Fruit fly (Drosophila melanogaster): ENCODE results near the gene wgn.

The wgn gene

DNA sequence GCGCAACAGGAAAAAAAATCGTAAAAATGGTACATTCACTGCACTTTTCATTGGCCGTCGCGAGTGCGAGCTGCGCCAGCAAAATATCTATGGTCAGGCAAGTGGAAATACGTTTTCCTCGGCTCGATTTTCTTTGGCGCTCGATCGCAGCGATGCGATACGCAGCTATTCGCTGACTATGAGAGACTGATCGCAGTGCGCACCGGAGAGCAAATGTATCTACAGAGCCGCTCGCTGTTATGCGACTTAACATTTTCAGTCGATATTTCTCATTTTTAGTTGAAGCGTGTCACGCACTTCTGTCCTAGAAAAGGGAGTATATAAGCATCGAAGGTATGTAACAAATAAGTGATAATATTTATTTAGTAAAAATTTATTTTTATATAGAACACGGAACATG, at the start of gene wgn (continued):
- TF ChIP-seq chinmo (GFP tag; IDR thresholded peaks at IDR 0.05; ENCODE audit: partially characterized antibody) = no peak; the same call in none of the 4 replicates
- TF ChIP-seq CG16813 (GFP tag; IDR thresholded peaks at IDR 0.05; ENCODE audit: partially characterized antibody) = peak; percentile 77
- no peak for TF ChIP-seq ssp (GFP tag; IDR thresholded peaks at IDR 0.05)
- no peak for TF ChIP-seq tll (GFP tag; optimal IDR thresholded peaks at IDR 0.05)
- TF ChIP-seq sens (GFP tag) = peak; percentile 35
- TF ChIP-seq Oaz (GFP tag; IDR thresholded peaks at IDR 0.05) = no peak
- TF ChIP-seq ftz-f1 (GFP tag; optimal IDR thresholded peaks at IDR 0.05) = no peak
- no peak for TF ChIP-seq CG10654 (GFP tag; optimal IDR thresholded peaks at IDR 0.05)
- TF ChIP-seq sens-2 (GFP tag; IDR thresholded peaks at IDR 0.05) = no peak
- TF ChIP-seq ems (GFP tag; optimal IDR thresholded peaks at IDR 0.05) = no peak
- peak; percentile 89 for TF ChIP-seq Scr (GFP tag; IDR thresholded peaks at IDR 0.05; ENCODE audit: partially characterized antibody)
- no peak for TF ChIP-seq CG15601 (tag; optimal IDR thresholded peaks at IDR 0.05)
- TF ChIP-seq hkb (optimal IDR thresholded peaks at IDR 0.05) = no peak
- TF ChIP-seq hkb (GFP tag; IDR thresholded peaks at IDR 0.05) = 0 out of 2 replicates have a peak, but pooled peaks have one; percentile 8
- no peak for TF ChIP-seq br (optimal IDR thresholded peaks at IDR 0.05)

DNA sequence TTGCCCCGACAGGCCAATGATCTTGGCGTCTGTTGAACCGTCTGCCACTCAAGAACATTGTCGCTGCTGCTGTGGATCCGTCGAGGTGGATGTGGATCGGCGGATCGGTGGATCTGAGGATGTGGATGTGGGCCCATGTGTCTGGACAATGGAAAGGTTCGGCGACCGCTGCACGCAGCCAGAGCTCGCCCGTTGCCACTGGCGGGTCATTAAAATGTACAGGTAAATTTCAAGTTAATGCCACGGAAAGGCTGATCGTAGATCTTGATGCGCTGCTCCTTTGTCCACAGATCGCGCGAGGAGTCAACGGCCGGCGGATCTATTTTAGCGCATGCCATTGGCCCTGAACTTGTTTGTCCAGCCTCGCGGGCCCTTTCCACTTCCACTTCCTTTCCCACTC, 49.8 kb upstream of the wgn start:
- TF ChIP-seq H15 (GFP tag; IDR thresholded peaks at IDR 0.05) = no peak
- no peak for TF ChIP-seq cwo (GFP tag; optimal IDR thresholded peaks at IDR 0.05)
- no peak for TF ChIP-seq CG30020 (tag; optimal IDR thresholded peaks at IDR 0.05)
- no peak for TF ChIP-seq CG12659 (GFP tag; optimal IDR thresholded peaks at IDR 0.05)
- TF ChIP-seq mirr (GFP tag; optimal IDR thresholded peaks at IDR 0.05) = no peak
- TF ChIP-seq insv (GFP tag; optimal IDR thresholded peaks at IDR 0.05) = no peak
- TF ChIP-seq CG12299 (tag; optimal IDR thresholded peaks at IDR 0.05) = no peak
- TF ChIP-seq slou (GFP tag; optimal IDR thresholded peaks at IDR 0.05) = no peak
- TF ChIP-seq ems (GFP tag; optimal IDR thresholded peaks at IDR 0.05) = no peak
- TF ChIP-seq CG17912 (GFP tag; optimal IDR thresholded peaks at IDR 0.05) = no peak
- no peak for TF ChIP-seq peb (GFP tag; IDR thresholded peaks at IDR 0.05)
- TF ChIP-seq CG34422 (GFP tag; IDR thresholded peaks at IDR 0.05) = no peak
- no peak for TF ChIP-seq Dip3 (GFP tag; optimal IDR thresholded peaks at IDR 0.05)
- no peak for TF ChIP-seq Kr (GFP tag; optimal IDR thresholded peaks at IDR 0.05)
- no peak for TF ChIP-seq C15 (GFP tag; IDR thresholded peaks at IDR 0.05)
- TF ChIP-seq CG17802 (tag; optimal IDR thresholded peaks at IDR 0.05) = no peak
- TF ChIP-seq NC2β (GFP tag; optimal IDR thresholded peaks at IDR 0.05) = no peak
- no peak for TF ChIP-seq Xbp1 (GFP tag; optimal IDR thresholded peaks at IDR 0.05)

DNA sequence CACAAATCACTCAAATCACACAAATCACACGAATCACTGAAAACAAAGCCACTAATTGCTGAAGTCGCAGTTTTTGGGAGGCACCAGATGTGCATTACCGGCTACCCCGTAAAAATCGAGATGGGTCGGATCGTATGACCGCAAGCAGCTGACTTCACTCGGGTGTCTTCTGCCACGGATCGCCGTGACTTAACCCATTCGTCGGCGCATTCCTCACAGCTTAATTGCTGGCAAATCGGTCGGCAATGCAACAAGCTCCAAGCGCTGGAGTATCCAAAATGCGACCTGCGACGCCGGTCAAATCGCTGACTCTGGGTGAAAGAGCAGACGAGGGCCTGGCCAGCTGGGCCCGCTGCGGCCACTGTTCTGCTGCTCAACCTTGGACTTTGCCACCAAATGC, 48.1 kb upstream of the wgn start:
- TF ChIP-seq CkIIα-i1 (GFP tag; IDR thresholded peaks at IDR 0.05) (no peak), slp2 (GFP tag; optimal IDR thresholded peaks at IDR 0.05) (no peak), Ets65A (GFP tag) (peak; percentile 48), CG8359 (GFP tag; optimal IDR thresholded peaks at IDR 0.05; ENCODE audit: borderline replicate concordance) (no peak), CG1647 (GFP tag; optimal IDR thresholded peaks at IDR 0.05) (no peak)

DNA sequence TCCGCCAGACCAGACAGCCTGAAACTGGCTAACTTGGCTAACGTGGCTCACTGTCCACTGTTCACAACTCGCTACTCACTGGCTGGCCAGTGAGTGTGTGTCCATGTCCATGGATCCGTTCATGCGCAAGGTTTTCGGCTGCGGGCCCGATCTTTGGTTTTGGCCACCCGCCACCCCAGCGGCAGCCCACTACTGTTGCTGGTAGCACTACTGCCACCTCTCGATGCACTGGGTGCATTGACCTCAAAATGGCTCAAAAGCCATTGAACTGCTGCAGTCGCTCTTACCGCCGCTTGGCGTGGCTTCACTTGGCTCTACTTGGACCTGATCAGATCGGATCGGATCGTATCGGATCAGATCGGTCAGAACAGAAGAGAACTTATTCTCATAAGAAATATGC, 46.7 kb upstream of the wgn start:
- TF ChIP-seq sens (GFP tag) = peak; percentile 11
- TF ChIP-seq hkb (optimal IDR thresholded peaks at IDR 0.05) = no peak
- no peak for TF ChIP-seq hkb (GFP tag; IDR thresholded peaks at IDR 0.05)
- no peak for TF ChIP-seq PHDP (tag; optimal IDR thresholded peaks at IDR 0.05)
